Worm (Caenorhabditis elegans): ENCODE measurements around the gene C05C8.8.
"Not testable (repeated sequence)": the region's sequence is repeated elsewhere in the genome, so short reads cannot be mapped to it uniquely, and the experiment has no call there.

C05C8.8 gene

ce11 chrV:7255095-7255494 is at the start of gene C05C8.8:
TSS of gene C05C8.8 (minus strand) at chrV:7255195.
- TF ChIP-seq W03F9.2 (tag; optimal IDR thresholded peaks at IDR 0.05), result no peak
- no peak for TF ChIP-seq him-1 (tag; optimal IDR thresholded peaks at IDR 0.05)
- TF ChIP-seq dao-5 (tag; optimal IDR thresholded peaks at IDR 0.05), result no peak

ce11 chrV:7304506-7304905 is 49.5 kb upstream of the C05C8.8 start, which contains the start of gene F07G11.2:
TSS of gene F07G11.2 (plus strand) at chrV:7304806.
- TF ChIP-seq dao-5, W03F9.2, him-1 (tag; optimal IDR thresholded peaks at IDR 0.05): not testable (repeated sequence)

- TF ChIP-seq W03F9.2 (tag; optimal IDR thresholded peaks at IDR 0.05), result no peak
These were observed 43.5 kb upstream of the C05C8.8 start, which contains the start of gene F07G11.3 for ce11 chrV:7298463-7298862. TSS of gene F07G11.3 (plus strand) at chrV:7298763.

ce11 chrV:7297263-7297662 is 42.3 kb upstream of the C05C8.8 start, which contains the start of gene srj-32:
TSS of gene srj-32 (minus strand) at chrV:7297363.
- no peak for TF ChIP-seq him-1 (tag; optimal IDR thresholded peaks at IDR 0.05)
- no peak for TF ChIP-seq dao-5 (tag; optimal IDR thresholded peaks at IDR 0.05)
- TF ChIP-seq W03F9.2 (tag; optimal IDR thresholded peaks at IDR 0.05), result no peak

- no peak for TF ChIP-seq dao-5 (tag; optimal IDR thresholded peaks at IDR 0.05)
These were observed 40.3 kb upstream of the C05C8.8 start, which contains the start of gene F07G11.4 for ce11 chrV:7295270-7295669. TSS of gene F07G11.4 (minus strand) at chrV:7295370.

- TF ChIP-seq dao-5 (tag; optimal IDR thresholded peaks at IDR 0.05) (no peak), W03F9.2 (tag; optimal IDR thresholded peaks at IDR 0.05) (no peak), him-1 (tag; optimal IDR thresholded peaks at IDR 0.05) (no peak)
These were observed 33.7 kb upstream of the C05C8.8 start, which contains the start of gene C13A2.1 for ce11 chrV:7288699-7289098. TSS of gene C13A2.1 (plus strand) at chrV:7288999.

ce11 chrV:7282037-7282436 is 27.0 kb upstream of the C05C8.8 start, which contains the start of gene C13A2.3:
TSS of gene C13A2.3 (plus strand) at chrV:7282337.
- no peak for TF ChIP-seq W03F9.2 (tag; optimal IDR thresholded peaks at IDR 0.05)
- no peak for TF ChIP-seq him-1 (tag; optimal IDR thresholded peaks at IDR 0.05)
- TF ChIP-seq dao-5 (tag; optimal IDR thresholded peaks at IDR 0.05), result no peak

- TF ChIP-seq him-1 (tag; optimal IDR thresholded peaks at IDR 0.05) (no peak), dao-5 (tag; optimal IDR thresholded peaks at IDR 0.05) (no peak), W03F9.2 (tag; optimal IDR thresholded peaks at IDR 0.05) (no peak)
These were observed 24.1 kb upstream of the C05C8.8 start, which contains the start of gene C13A2.4 for ce11 chrV:7279090-7279489. TSS of gene C13A2.4 (plus strand) at chrV:7279390.

- no peak for TF ChIP-seq him-1 (tag; optimal IDR thresholded peaks at IDR 0.05)
- no peak for TF ChIP-seq dao-5 (tag; optimal IDR thresholded peaks at IDR 0.05)
- no peak for TF ChIP-seq W03F9.2 (tag; optimal IDR thresholded peaks at IDR 0.05)
These were observed 20.5 kb upstream of the C05C8.8 start, which contains the start of gene C13A2.5 for ce11 chrV:7275491-7275890. TSS of gene C13A2.5 (plus strand) at chrV:7275791.

ce11 chrV:7274992-7275391 is 20.0 kb upstream of the C05C8.8 start, which contains the start of gene C13A2.10:
TSS of gene C13A2.10 (minus strand) at chrV:7275092.
- TF ChIP-seq dao-5 (tag; optimal IDR thresholded peaks at IDR 0.05) (no peak), him-1 (tag; optimal IDR thresholded peaks at IDR 0.05) (no peak), W03F9.2 (tag; optimal IDR thresholded peaks at IDR 0.05) (no peak)

- no peak for TF ChIP-seq him-1 (tag; optimal IDR thresholded peaks at IDR 0.05)
- TF ChIP-seq dao-5 (tag; optimal IDR thresholded peaks at IDR 0.05), result no peak
- no peak for TF ChIP-seq W03F9.2 (tag; optimal IDR thresholded peaks at IDR 0.05)
These were observed 14.4 kb upstream of the C05C8.8 start, which contains the start of gene C13A2.6 for ce11 chrV:7269399-7269798. TSS of gene C13A2.6 (plus strand) at chrV:7269699.

- no peak for TF ChIP-seq dao-5 (tag; optimal IDR thresholded peaks at IDR 0.05)
- no peak for TF ChIP-seq him-1 (tag; optimal IDR thresholded peaks at IDR 0.05)
- TF ChIP-seq W03F9.2 (tag; optimal IDR thresholded peaks at IDR 0.05), result no peak
These were observed 11.0 kb upstream of the C05C8.8 start, which contains the start of gene C13A2.7 for ce11 chrV:7266021-7266420. TSS of gene C13A2.7 (plus strand) at chrV:7266321.

ce11 chrV:7264042-7264441 is 9.0 kb upstream of the C05C8.8 start, which contains the start of gene C13A2.9:
TSS of gene C13A2.9 (minus strand) at chrV:7264142.
- TF ChIP-seq W03F9.2 (tag; optimal IDR thresholded peaks at IDR 0.05) (no peak), dao-5 (tag; optimal IDR thresholded peaks at IDR 0.05) (no peak), him-1 (tag; optimal IDR thresholded peaks at IDR 0.05) (no peak)

- no peak for TF ChIP-seq dao-5 (tag; optimal IDR thresholded peaks at IDR 0.05)
- no peak for TF ChIP-seq him-1 (tag; optimal IDR thresholded peaks at IDR 0.05)
- TF ChIP-seq W03F9.2 (tag; optimal IDR thresholded peaks at IDR 0.05), result no peak
These were observed 4.0 kb upstream of the C05C8.8 start, which contains the start of gene C13A2.12 for ce11 chrV:7258965-7259364. TSS of gene C13A2.12 (plus strand) at chrV:7259265.
